Worm (Caenorhabditis elegans) whole organism, L4 larva: Measurements from ENCODE around the gene C32D5.12.

Source experiments
- D1046.2 ChIP-seq: fragments of 200-800 bp; sonication (Bioruptor generic); IDR thresholded peaks from 2 replicates; pipeline ENCODE4 v1.3.6; 2022; ENCODE audit warnings: missing genetic modification characterization, missing compliant biosample characterization
- F44E2.7 ChIP-seq: fragments of 200-800 bp; sonication (Bioruptor generic); IDR thresholded peaks from 2 replicates; pipeline ENCODE4 v2.1.2; 2022; ENCODE audit warnings: missing genetic modification characterization, missing compliant biosample characterization
- F49E8.2 ChIP-seq: sonication (generic microtip); optimal IDR thresholded peaks from 2 replicates; lab custom pipeline; 2016; ENCODE audit warnings: missing compliant biosample characterization, mild to moderate bottlenecking, missing genetic modification characterization, borderline replicate concordance
- R02D3.7 ChIP-seq: fragments of 150-350 bp; sonication (generic microtip); optimal IDR thresholded peaks from 3 replicates; lab custom pipeline; 2014; ENCODE audit warnings: missing biosample characterization, missing genetic modification characterization
- T26A8.4 ChIP-seq: fragments of 200-800 bp; sonication (Bioruptor generic); IDR thresholded peaks from 2 replicates; pipeline ENCODE4 v1.3.6; 2022; ENCODE audit warnings: missing genetic modification characterization, missing compliant biosample characterization
- ama-1 ChIP-seq: fragments of 150-350 bp; optimal IDR thresholded peaks from 2 replicates; lab custom pipeline; 2014; ENCODE audit warnings: inconsistent platforms, mixed read lengths
- arid-1 ChIP-seq: fragments of 200-800 bp; sonication (Bioruptor generic); conservative IDR thresholded peaks from 2 replicates; pipeline ENCODE4 v1.3.6; 2022; ENCODE audit warnings: missing genetic modification reagents, missing genetic modification characterization, missing compliant biosample characterization
- ceh-28 ChIP-seq: fragments of 150-350 bp; optimal IDR thresholded peaks from 2 replicates; lab custom pipeline; 2014; ENCODE audit warnings: missing biosample characterization, missing genetic modification reagents, missing genetic modification characterization
- ceh-44 ChIP-seq: fragments of 200-800 bp; sonication (Bioruptor generic); IDR thresholded peaks from 2 replicates; pipeline ENCODE4 v1.3.6; 2022; ENCODE audit warnings: missing genetic modification reagents, missing genetic modification characterization, missing compliant biosample characterization
- ceh-82 ChIP-seq: sonication (generic microtip); optimal IDR thresholded peaks from 2 replicates; lab custom pipeline; 2017; ENCODE audit warnings: missing biosample characterization, missing genetic modification characterization
- ces-1 ChIP-seq: fragments of 150-350 bp; sonication (generic microtip); optimal IDR thresholded peaks from 4 replicates; lab custom pipeline; 2014; ENCODE audit warnings: missing biosample characterization, missing genetic modification reagents, missing genetic modification characterization
- cey-2 ChIP-seq: sonication (generic microtip); optimal IDR thresholded peaks from 3 replicates; lab custom pipeline; 2017; ENCODE audit warnings: missing genetic modification characterization, mild to moderate bottlenecking, missing compliant biosample characterization, antibody characterized with exemption, borderline replicate concordance; ENCODE audit not compliant: insufficient read depth
- ctbp-1 ChIP-seq: fragments of 200-800 bp; sonication (Bioruptor generic); IDR thresholded peaks from 2 replicates; pipeline ENCODE4 v1.3.6; 2022; ENCODE audit warnings: missing genetic modification reagents, missing genetic modification characterization, missing compliant biosample characterization
- daf-12 ChIP-seq: fragments of 150-350 bp; optimal IDR thresholded peaks from 2 replicates; lab custom pipeline; 2014; ENCODE audit warnings: missing biosample characterization, missing genetic modification reagents, missing genetic modification characterization
- daf-8 ChIP-seq: fragments of 200-800 bp; sonication (Bioruptor generic); IDR thresholded peaks from 2 replicates; pipeline ENCODE4 v1.3.6; 2022; ENCODE audit warnings: missing genetic modification characterization, missing compliant biosample characterization
- dmd-6 ChIP-seq: fragments of 200-800 bp; sonication (Bioruptor generic); IDR thresholded peaks from 2 replicates; pipeline ENCODE4 v1.3.6; 2022; ENCODE audit warnings: missing genetic modification reagents, missing genetic modification characterization, missing compliant biosample characterization
- dmd-8 ChIP-seq: fragments of 200-800 bp; sonication (Bioruptor generic); IDR thresholded peaks from 2 replicates; pipeline ENCODE4 v1.3.6; 2022; ENCODE audit warnings: missing genetic modification characterization, missing compliant biosample characterization
- egl-43 ChIP-seq: fragments of 200-800 bp; sonication (Bioruptor generic); IDR thresholded peaks from 2 replicates; pipeline ENCODE4 v1.3.6; 2022; ENCODE audit warnings: missing genetic modification reagents, missing genetic modification characterization, missing compliant biosample characterization
- fkh-10 ChIP-seq: fragments of 150-350 bp; optimal IDR thresholded peaks from 2 replicates; lab custom pipeline; 2014; ENCODE audit warnings: missing biosample characterization, missing genetic modification reagents, missing genetic modification characterization
- hif-1 ChIP-seq, 2 experiments: sonication (generic microtip); optimal IDR thresholded peaks; 2 replicates each; lab custom pipeline; 2016 to 2017; ENCODE audit warnings: missing compliant biosample characterization in 2 of 2, missing genetic modification characterization in 2 of 2, missing genetic modification reagents in 2 of 2, missing genotype in 2 of 2, mild to moderate bottlenecking in 1 of 2
- jun-1 ChIP-seq: fragments of 150-350 bp; optimal IDR thresholded peaks from 2 replicates; lab custom pipeline; 2014; ENCODE audit warnings: missing biosample characterization, missing genetic modification reagents, missing genetic modification characterization
- lim-7 ChIP-seq: fragments of 200-800 bp; sonication (Bioruptor generic); IDR thresholded peaks from 2 replicates; pipeline ENCODE4 v1.3.6; 2022; ENCODE audit warnings: missing genetic modification characterization, missing compliant biosample characterization
- lin-13 ChIP-seq: fragments of 150-350 bp; optimal IDR thresholded peaks from 2 replicates; lab custom pipeline; 2014; ENCODE audit warnings: missing biosample characterization, missing genetic modification reagents, missing genetic modification characterization
- lin-15B ChIP-seq: fragments of 150-350 bp; sonication (generic microtip); optimal IDR thresholded peaks from 3 replicates; lab custom pipeline; 2014; ENCODE audit warnings: missing biosample characterization, missing genetic modification characterization
- lin-29 ChIP-seq: fragments of 200-800 bp; sonication (Bioruptor generic); IDR thresholded peaks from 2 replicates; pipeline ENCODE4 v1.3.6; 2022; ENCODE audit warnings: missing genetic modification reagents, missing genetic modification characterization, missing compliant biosample characterization
- lir-3 ChIP-seq: sonication (generic microtip); optimal IDR thresholded peaks from 2 replicates; lab custom pipeline; 2016; ENCODE audit warnings: mild to moderate bottlenecking, missing genetic modification characterization, missing compliant biosample characterization
- lsy-2 ChIP-seq, 2 experiments: fragments of 150-350 bp in 1 of 2; sonication (generic microtip) in 1 of 2; optimal IDR thresholded peaks; 2 replicates each; lab custom pipeline; 2014 to 2017; ENCODE audit warnings: missing biosample characterization in 2 of 2, missing genetic modification characterization in 2 of 2
- madf-5 ChIP-seq, 2 experiments: fragments of 200-800 bp; sonication (Bioruptor generic); IDR thresholded peaks; 2 replicates each; pipeline ENCODE4 v1.3.6; 2022; ENCODE audit warnings: missing compliant biosample characterization in 2 of 2, missing genetic modification characterization in 2 of 2
- madf-9 ChIP-seq: fragments of 200-800 bp; sonication (Bioruptor generic); conservative IDR thresholded peaks from 2 replicates; pipeline ENCODE4 v1.3.6; 2022; ENCODE audit warnings: missing genetic modification reagents, missing genetic modification characterization, missing compliant biosample characterization
- mdl-1 ChIP-seq, 2 experiments: fragments of 150-350 bp in 1 of 2; sonication (generic microtip) in 1 of 2; optimal IDR thresholded peaks; 2 replicates each; lab custom pipeline; 2014 to 2017; ENCODE audit warnings: missing biosample characterization in 2 of 2, missing genetic modification characterization in 2 of 2
- mdt-29 ChIP-seq: fragments of 200-800 bp; sonication (Bioruptor generic); IDR thresholded peaks from 2 replicates; pipeline ENCODE4 v1.3.6; 2022; ENCODE audit warnings: missing genetic modification reagents, missing genetic modification characterization, missing compliant biosample characterization
- mxl-3 ChIP-seq: fragments of 200-800 bp; sonication (Bioruptor generic); optimal IDR thresholded peaks from 2 replicates; lab custom pipeline; 2018; ENCODE audit warnings: mild to moderate bottlenecking, missing genetic modification characterization, missing compliant biosample characterization
- nhr-10 ChIP-seq: fragments of 150-350 bp; optimal IDR thresholded peaks from 2 replicates; lab custom pipeline; 2014; ENCODE audit warnings: missing biosample characterization, missing genetic modification characterization
- nhr-111 ChIP-seq: fragments of 200-800 bp; sonication (Bioruptor generic); optimal IDR thresholded peaks from 2 replicates; lab custom pipeline; 2018; ENCODE audit warnings: mild to moderate bottlenecking, missing genetic modification characterization, missing compliant biosample characterization
- nhr-28 ChIP-seq: fragments of 150-350 bp; optimal IDR thresholded peaks from 2 replicates; lab custom pipeline; 2014; ENCODE audit warnings: missing biosample characterization, missing genetic modification characterization
- nhr-48 ChIP-seq: sonication (generic microtip); optimal IDR thresholded peaks from 2 replicates; lab custom pipeline; 2016; ENCODE audit warnings: mild to moderate bottlenecking, missing genetic modification characterization, missing compliant biosample characterization
- nhr-6 ChIP-seq: fragments of 150-350 bp; optimal IDR thresholded peaks from 2 replicates; lab custom pipeline; 2014; ENCODE audit warnings: missing biosample characterization, missing genetic modification characterization
- nhr-76 ChIP-seq: fragments of 150-350 bp; optimal IDR thresholded peaks from 2 replicates; lab custom pipeline; 2014; ENCODE audit warnings: missing biosample characterization, missing genetic modification characterization
- nhr-77 ChIP-seq: fragments of 150-350 bp; optimal IDR thresholded peaks from 2 replicates; lab custom pipeline; 2014; ENCODE audit warnings: missing biosample characterization, missing genetic modification characterization
- rbr-2 ChIP-seq: sonication (generic microtip); optimal IDR thresholded peaks from 2 replicates; lab custom pipeline; 2016; ENCODE audit warnings: missing genotype, missing genetic modification characterization, missing compliant biosample characterization
- set-16 ChIP-seq: fragments of 200-800 bp; sonication (Bioruptor generic); IDR thresholded peaks from 2 replicates; pipeline ENCODE4 v1.3.6; 2022; ENCODE audit warnings: missing genetic modification reagents, missing genetic modification characterization, missing compliant biosample characterization
- skn-1 ChIP-seq: fragments of 150-350 bp; optimal IDR thresholded peaks from 2 replicates; lab custom pipeline; 2014; ENCODE audit warnings: missing biosample characterization, missing genetic modification characterization
- snpc-1.2 ChIP-seq: fragments of 200-800 bp; sonication (Bioruptor generic); IDR thresholded peaks from 2 replicates; pipeline ENCODE4 v1.3.6; 2022; ENCODE audit warnings: missing genetic modification reagents, missing genetic modification characterization, missing compliant biosample characterization
- snpc-4 ChIP-seq: fragments of 150-350 bp; optimal IDR thresholded peaks from 2 replicates; lab custom pipeline; 2014; ENCODE audit warnings: missing biosample characterization, missing genetic modification characterization
- tag-97 ChIP-seq: fragments of 200-800 bp; sonication (Bioruptor generic); IDR thresholded peaks from 2 replicates; pipeline ENCODE4 v1.3.6; 2022; ENCODE audit warnings: missing genetic modification characterization, missing compliant biosample characterization
- unc-130 ChIP-seq: sonication (generic microtip); optimal IDR thresholded peaks from 2 replicates; lab custom pipeline; 2016; ENCODE audit warnings: missing genetic modification reagents, missing genetic modification characterization, missing compliant biosample characterization
- unc-39 ChIP-seq: sonication (generic microtip); optimal IDR thresholded peaks from 2 replicates; lab custom pipeline; 2017; ENCODE audit warnings: missing biosample characterization, missing genetic modification characterization
- vab-7 ChIP-seq: fragments of 200-800 bp; sonication (Bioruptor generic); IDR thresholded peaks from 2 replicates; pipeline ENCODE4 v1.3.6; 2022; ENCODE audit warnings: missing genetic modification reagents, missing genetic modification characterization, missing compliant biosample characterization
- zfp-2 ChIP-seq: sonication (generic microtip); optimal IDR thresholded peaks from 2 replicates; lab custom pipeline; 2016; ENCODE audit warnings: mild to moderate bottlenecking, missing genetic modification characterization, missing compliant biosample characterization

Gene C32D5.12

DNA sequence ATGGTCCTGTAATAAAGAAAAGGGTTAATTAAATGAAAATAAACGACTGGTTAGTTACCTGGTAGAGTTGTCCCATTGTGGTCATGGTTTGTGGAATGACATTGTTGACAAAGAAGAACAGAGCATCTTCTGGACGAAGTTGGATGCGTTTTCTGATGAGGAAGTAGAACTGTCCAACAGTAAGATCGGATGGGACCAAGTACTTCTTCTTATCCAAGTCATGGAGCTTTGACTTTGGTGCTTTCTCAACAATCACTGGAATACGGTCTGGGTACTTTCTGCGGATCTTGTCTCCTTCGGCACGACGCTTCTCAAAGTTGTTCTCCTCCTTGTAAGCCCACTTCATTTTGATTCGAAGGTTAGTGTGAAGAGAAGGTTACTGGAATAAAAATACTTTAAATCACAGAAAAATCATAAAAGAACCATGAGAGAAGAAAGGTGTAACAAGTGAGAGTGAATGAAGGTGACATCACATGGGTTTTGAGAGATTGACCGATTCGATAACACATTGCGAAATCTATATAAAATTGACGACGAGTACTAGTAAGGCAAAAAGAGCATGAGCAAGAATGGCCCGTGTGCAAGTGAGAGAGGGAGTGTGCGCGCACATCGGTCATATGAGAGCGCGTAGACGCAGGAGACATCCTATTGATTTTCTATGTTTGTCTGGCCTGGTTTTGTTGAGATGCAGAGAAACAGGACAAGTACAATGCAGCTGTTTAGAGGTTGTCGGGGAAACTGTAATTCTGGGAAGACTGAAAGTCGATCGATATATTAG, 11.3 kb downstream of the C32D5.12 start, which contains the start of gene lgg-1:
Gene lgg-1 (minus strand): TSS at position 379 of the 778 bp plus-strand sequence.
- TF ChIP-seq ceh-28 (tag; lab: Kevin White, UChicago) (peak; percentile 82), arid-1 (peak; percentile 7; the same call in 1 of the 2 replicates), ctbp-1 (0 out of 2 replicates have a peak, but pooled peaks have one; percentile 37), ceh-82 (tag; lab: Kevin White, UChicago) (no peak), nhr-6 (peak; percentile 48), snpc-4 (no peak), lir-3 (tag; lab: Kevin White, UChicago) (no peak), nhr-76 (no peak), F44E2.7 (no peak), R02D3.7 (no peak), mdl-1 (tag; optimal IDR thresholded peaks at IDR 0.05; lab: Kevin White, UChicago) (peak; percentile 50 to 61), cey-2 (tag; lab: Kevin White, UChicago) (no peak), nhr-48 (tag; lab: Kevin White, UChicago) (no peak), T26A8.4 (peak; percentile 53; the same call in 1 of the 2 replicates), nhr-111 (GFP tag; lab: Kevin White, UChicago) (no peak), egl-43 (GFP tag; lab: Robert Waterston, UW) (peak; percentile 75), F49E8.2 (tag; lab: Kevin White, UChicago) (no peak), lin-15B (tag; lab: Kevin White, UChicago) (no peak), ceh-44 (GFP tag; lab: Robert Waterston, UW) (0 out of 2 replicates have a peak, but pooled peaks have one; percentile 21), madf-5 (GFP tag; IDR thresholded peaks at IDR 0.05; lab: Robert Waterston, UW) (0 out of 4 replicates have a peak, but pooled peaks of 1 of the 2 experiments have one; percentile 3), dmd-8 (GFP tag; lab: Robert Waterston, UW) (0 out of 2 replicates have a peak, but pooled peaks have one; percentile 12), jun-1 (tag; lab: Kevin White, UChicago) (no peak), D1046.2 (GFP tag; lab: Robert Waterston, UW) (no peak), daf-12 (tag; lab: Kevin White, UChicago) (no peak), nhr-28 (tag; lab: Kevin White, UChicago) (peak; percentile 31), ces-1 (GFP tag; lab: Kevin White, UChicago) (no peak), set-16 (GFP tag; lab: Robert Waterston, UW) (no peak), mxl-3 (GFP tag; lab: Kevin White, UChicago) (peak; percentile 1), hif-1 (tag; optimal IDR thresholded peaks at IDR 0.05; lab: Kevin White, UChicago) (peak in 1 of 2 experiments; percentile 20), rbr-2 (tag; lab: Kevin White, UChicago) (peak; percentile 34), ama-1 (peak; percentile 95), snpc-1.2 (GFP tag; lab: Robert Waterston, UW) (peak; percentile 61), zfp-2 (tag; lab: Kevin White, UChicago) (no peak), skn-1 (tag; lab: Kevin White, UChicago) (no peak), unc-39 (no peak), lsy-2 (tag; optimal IDR thresholded peaks at IDR 0.05; lab: Kevin White, UChicago) (peak; percentile 61 to 67), nhr-77 (peak; percentile 33), daf-8 (no peak), dmd-6 (peak; percentile 56), vab-7 (peak; percentile 26; the same call in 1 of the 2 replicates), tag-97 (GFP tag; lab: Robert Waterston, UW) (no peak), fkh-10 (GFP tag; lab: Kevin White, UChicago) (peak; percentile 43), madf-9 (GFP tag; lab: Robert Waterston, UW) (peak; percentile 2; the same call in 1 of the 2 replicates), lin-29 (GFP tag; lab: Robert Waterston, UW) (0 out of 2 replicates have a peak, but pooled peaks have one; percentile 26), mdt-29 (GFP tag; lab: Robert Waterston, UW) (0 out of 2 replicates have a peak, but pooled peaks have one; percentile 7), lim-7 (GFP tag; lab: Robert Waterston, UW) (0 out of 2 replicates have a peak, but pooled peaks have one; percentile 39), unc-130 (GFP tag; lab: Kevin White, UChicago) (no peak), lin-13 (GFP tag; lab: Kevin White, UChicago) (no peak), nhr-10 (peak; percentile 63)
